Worm (Caenorhabditis elegans) whole organism, early embryonic: ENCODE results near the gene F56D6.18.

ENCODE experiments used
- F13C5.2 ChIP-seq: sonication (generic microtip); optimal IDR thresholded peaks from 2 replicates; lab custom pipeline; 2017; ENCODE audit warnings: mild to moderate bottlenecking, missing genetic modification characterization, inconsistent platforms, missing compliant biosample characterization
- aly-1 ChIP-seq: sonication (generic microtip); optimal IDR thresholded peaks from 2 replicates; lab custom pipeline; 2016; ENCODE audit warnings: missing genetic modification characterization, missing compliant biosample characterization
- ama-1 ChIP-seq: fragments of 150-350 bp; optimal IDR thresholded peaks from 2 replicates; lab custom pipeline; 2014
- ceh-13 ChIP-seq: fragments of 200-800 bp; sonication (Bioruptor generic); optimal IDR thresholded peaks from 2 replicates; lab custom pipeline; 2018; ENCODE audit warnings: mild to moderate bottlenecking, missing genetic modification characterization, missing compliant biosample characterization
- ceh-36 ChIP-seq: sonication (generic microtip); optimal IDR thresholded peaks from 2 replicates; lab custom pipeline; 2016; ENCODE audit warnings: missing genetic modification characterization, inconsistent platforms, missing compliant biosample characterization
- ets-7 ChIP-seq: sonication (generic microtip); optimal IDR thresholded peaks from 2 replicates; lab custom pipeline; 2016; ENCODE audit warnings: missing genotype, missing genetic modification characterization, missing compliant biosample characterization
- flt-1 ChIP-seq: fragments of 200-800 bp; sonication (Bioruptor generic); IDR thresholded peaks from 2 replicates; pipeline ENCODE4 v1.3.6; 2022; ENCODE audit warnings: missing genetic modification characterization, missing compliant biosample characterization
- pes-1 ChIP-seq: fragments of 200-800 bp; sonication (Bioruptor generic); IDR thresholded peaks from 2 replicates; pipeline ENCODE4 v1.3.6; 2022; ENCODE audit warnings: missing genetic modification reagents, missing genetic modification characterization, missing compliant biosample characterization
- scrt-1 ChIP-seq: fragments of 200-800 bp; sonication (Bioruptor generic); IDR thresholded peaks from 2 replicates; pipeline ENCODE4 v1.3.6; 2022; ENCODE audit warnings: missing genetic modification characterization, missing compliant biosample characterization

ce11 chrIV:3892027-3892426 is 19.7 kb downstream of the F56D6.18 start, which contains the start of gene F56D6.9:
- TF ChIP-seq scrt-1: no peak
- TF ChIP-seq ama-1: no peak
- no peak for TF ChIP-seq aly-1 (tag; lab: Kevin White, UChicago)
- TF ChIP-seq F13C5.2 (tag; lab: Kevin White, UChicago): no peak
- no peak for TF ChIP-seq flt-1
- no peak for TF ChIP-seq pes-1 (GFP tag; lab: Robert Waterston, UW)
- TF ChIP-seq ets-7 (tag; lab: Kevin White, UChicago): no peak
- no peak for TF ChIP-seq ceh-36 (tag; lab: Kevin White, UChicago)
- TF ChIP-seq ceh-13 (GFP tag; lab: Kevin White, UChicago): no peak
